Worm (Caenorhabditis elegans): Measurements from ENCODE around the gene mcd-1.

Gene mcd-1

ce11 chrII:13924909-13925308 lies 36.6 kb downstream of the mcd-1 start, which contains the start of gene mltn-5:
Gene mltn-5 (plus strand): TSS chrII:13925209.
- TF ChIP-seq sea-2 (GFP tag; optimal IDR thresholded peaks at IDR 0.05) (no peak), ztf-11 (tag; optimal IDR thresholded peaks at IDR 0.05) (no peak), mdl-1 (tag; optimal IDR thresholded peaks at IDR 0.05) (no peak), aly-2 (tag; optimal IDR thresholded peaks at IDR 0.05) (no peak), ceh-28 (tag; optimal IDR thresholded peaks at IDR 0.05) (no peak)

- TF ChIP-seq nhr-76 (tag; optimal IDR thresholded peaks at IDR 0.05) (no peak), hmg-11 (tag; optimal IDR thresholded peaks at IDR 0.05) (no peak), ceh-16 (tag; optimal IDR thresholded peaks at IDR 0.05) (no peak), lin-39 (tag; optimal IDR thresholded peaks at IDR 0.05) (no peak), sea-2 (GFP tag; optimal IDR thresholded peaks at IDR 0.05) (no peak), nhr-43 (tag; optimal IDR thresholded peaks at IDR 0.05; ENCODE audit: poor library complexity, severe bottlenecking) (no peak), aly-2 (tag; optimal IDR thresholded peaks at IDR 0.05) (no peak), fos-1 (tag; optimal IDR thresholded peaks at IDR 0.05) (no peak), lsy-12 (tag; optimal IDR thresholded peaks at IDR 0.05) (no peak), pha-4 (tag; optimal IDR thresholded peaks at IDR 0.05) (no peak), nhr-77 (tag; optimal IDR thresholded peaks at IDR 0.05) (no peak), elt-1 (tag; optimal IDR thresholded peaks at IDR 0.05) (no peak), nhr-11 (tag; optimal IDR thresholded peaks at IDR 0.05) (no peak), ama-1 (optimal IDR thresholded peaks at IDR 0.05) (no peak), ztf-11 (tag; optimal IDR thresholded peaks at IDR 0.05) (no peak), nhr-67 (tag; optimal IDR thresholded peaks at IDR 0.05) (no peak), ceh-82 (tag; optimal IDR thresholded peaks at IDR 0.05) (no peak), nfya-1 (tag; optimal IDR thresholded peaks at IDR 0.05; ENCODE audit: insufficient read depth) (no peak), egl-5 (tag; optimal IDR thresholded peaks at IDR 0.05) (no peak), R02D3.7 (tag; optimal IDR thresholded peaks at IDR 0.05) (no peak)
Observed at ce11 chrII:13931944-13932343, 43.6 kb downstream of the mcd-1 start, which contains the start of gene hot-3. Gene hot-3 (minus strand): TSS chrII:13932044.

ce11 chrII:13933534-13933933 lies 45.2 kb downstream of the mcd-1 start:
- TF ChIP-seq ceh-16 (tag; optimal IDR thresholded peaks at IDR 0.05) (no peak), ztf-11 (tag; optimal IDR thresholded peaks at IDR 0.05) (no peak), sea-2 (GFP tag; optimal IDR thresholded peaks at IDR 0.05) (no peak), zag-1 (tag; optimal IDR thresholded peaks at IDR 0.05) (no peak), unc-39 (tag; optimal IDR thresholded peaks at IDR 0.05) (no peak), nhr-12 (tag; optimal IDR thresholded peaks at IDR 0.05) (no peak), lin-15B (tag; optimal IDR thresholded peaks at IDR 0.05) (no peak), nhr-28 (tag; optimal IDR thresholded peaks at IDR 0.05) (no peak), aly-2 (tag; optimal IDR thresholded peaks at IDR 0.05) (no peak), egl-27 (tag; optimal IDR thresholded peaks at IDR 0.05) (no peak), fkh-10 (GFP tag; optimal IDR thresholded peaks at IDR 0.05) (no peak), tbx-2 (tag; optimal IDR thresholded peaks at IDR 0.05) (no peak), nhr-76 (tag; optimal IDR thresholded peaks at IDR 0.05) (no peak), mml-1 (tag; optimal IDR thresholded peaks at IDR 0.05) (no peak)

- TF ChIP-seq unc-39 (tag; optimal IDR thresholded peaks at IDR 0.05) = no peak
Observed at ce11 chrII:13935907-13936306, 47.6 kb downstream of the mcd-1 start.

ce11 chrII:13938290-13938689 lies 49.9 kb downstream of the mcd-1 start:
- TF ChIP-seq ceh-28 (tag; optimal IDR thresholded peaks at IDR 0.05) = peak; percentile 24
- TF ChIP-seq lin-15B (tag; optimal IDR thresholded peaks at IDR 0.05) = no peak

- TF ChIP-seq aly-2 (tag; optimal IDR thresholded peaks at IDR 0.05) (no peak), eor-1 (tag; optimal IDR thresholded peaks at IDR 0.05) (no peak), nhr-77 (tag; optimal IDR thresholded peaks at IDR 0.05) (no peak), tbx-2 (tag; optimal IDR thresholded peaks at IDR 0.05) (no peak), zag-1 (tag; optimal IDR thresholded peaks at IDR 0.05) (no peak), ztf-11 (tag; optimal IDR thresholded peaks at IDR 0.05) (no peak), ceh-28 (tag; optimal IDR thresholded peaks at IDR 0.05) (no peak), fkh-10 (GFP tag; optimal IDR thresholded peaks at IDR 0.05) (no peak), elt-1 (tag; optimal IDR thresholded peaks at IDR 0.05) (no peak), snpc-4 (tag; optimal IDR thresholded peaks at IDR 0.05) (no peak), pha-4 (tag; optimal IDR thresholded peaks at IDR 0.05) (no peak), nhr-76 (tag; optimal IDR thresholded peaks at IDR 0.05) (no peak), unc-62 (GFP tag; optimal IDR thresholded peaks at IDR 0.05) (no peak), R02D3.7 (tag; optimal IDR thresholded peaks at IDR 0.05) (no peak), nhr-28 (tag; optimal IDR thresholded peaks at IDR 0.05) (no peak)
Observed at ce11 chrII:13939531-13939930, 51.2 kb downstream of the mcd-1 start, which contains the start of gene W07G1.1. Gene W07G1.1 (minus strand): TSS chrII:13939631.

Data from whole organism, L3 larva.